Worm (Caenorhabditis elegans): ENCODE measurements around the gene str-228.

str-228 gene

DNA sequence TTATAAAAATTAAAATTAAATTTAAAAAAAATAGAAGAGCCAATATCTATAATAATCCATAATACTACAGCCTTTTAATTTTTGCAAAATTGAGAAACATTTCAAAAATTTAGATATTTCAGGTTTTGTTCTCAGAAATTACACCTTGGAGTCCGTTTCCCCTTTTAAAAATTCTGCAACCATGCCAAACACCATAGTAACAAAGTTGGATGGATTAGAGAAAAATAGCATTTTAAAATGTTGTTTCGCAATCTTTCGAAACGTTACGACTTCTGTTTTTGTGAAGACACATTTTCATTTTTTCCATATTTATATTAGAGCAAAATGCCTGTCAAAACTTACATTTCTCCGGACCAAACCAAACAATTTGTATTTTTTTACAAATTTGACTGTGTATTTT is 15.0 kb downstream of the str-228 start, which contains the start of gene T24A6.7:
TSS of gene T24A6.7 (plus strand) at position 301 of the 400 bp plus-strand sequence.
- TF ChIP-seq nhr-84 (tag; optimal IDR thresholded peaks at IDR 0.05) (no peak), mep-1 (tag; optimal IDR thresholded peaks at IDR 0.05) (no peak), lin-13 (GFP tag; optimal IDR thresholded peaks at IDR 0.05) (no peak), lin-14 (GFP tag; optimal IDR thresholded peaks at IDR 0.05) (no peak), hpl-2 (GFP tag; optimal IDR thresholded peaks at IDR 0.05) (no peak)

ce11 chrV:3526882-3527281 is 16.9 kb downstream of the str-228 start, which contains the start of gene str-260:
Gene str-260, plus strand, starts transcription at chrV:3527182.
- TF ChIP-seq sox-4 (tag; optimal IDR thresholded peaks at IDR 0.05): no peak
- TF ChIP-seq ceh-88 (GFP tag; IDR thresholded peaks at IDR 0.05): no peak
- TF ChIP-seq alr-1 (tag; optimal IDR thresholded peaks at IDR 0.05; ENCODE audit: borderline replicate concordance): no peak
- no peak for TF ChIP-seq C34B4.2 (tag; optimal IDR thresholded peaks at IDR 0.05)
- TF ChIP-seq aly-2 (tag; optimal IDR thresholded peaks at IDR 0.05): no peak
- no peak for TF ChIP-seq fkh-8 (tag; optimal IDR thresholded peaks at IDR 0.05)
- no peak for TF ChIP-seq ama-1 (optimal IDR thresholded peaks at IDR 0.05)
- TF ChIP-seq nhr-11 (tag; optimal IDR thresholded peaks at IDR 0.05): no peak
- no peak for TF ChIP-seq nhr-71 (tag; optimal IDR thresholded peaks at IDR 0.05)
- no peak for TF ChIP-seq vab-15 (tag; optimal IDR thresholded peaks at IDR 0.05)
- TF ChIP-seq pag-3 (tag; optimal IDR thresholded peaks at IDR 0.05; ENCODE audit: borderline replicate concordance, insufficient read depth): no peak
- TF ChIP-seq mep-1 (tag; optimal IDR thresholded peaks at IDR 0.05): no peak
- no peak for TF ChIP-seq mdl-1 (tag; optimal IDR thresholded peaks at IDR 0.05)
- no peak for TF ChIP-seq F16B12.6 (tag; optimal IDR thresholded peaks at IDR 0.05)
- TF ChIP-seq lir-3 (tag; optimal IDR thresholded peaks at IDR 0.05; ENCODE audit: poor library complexity): no peak

DNA sequence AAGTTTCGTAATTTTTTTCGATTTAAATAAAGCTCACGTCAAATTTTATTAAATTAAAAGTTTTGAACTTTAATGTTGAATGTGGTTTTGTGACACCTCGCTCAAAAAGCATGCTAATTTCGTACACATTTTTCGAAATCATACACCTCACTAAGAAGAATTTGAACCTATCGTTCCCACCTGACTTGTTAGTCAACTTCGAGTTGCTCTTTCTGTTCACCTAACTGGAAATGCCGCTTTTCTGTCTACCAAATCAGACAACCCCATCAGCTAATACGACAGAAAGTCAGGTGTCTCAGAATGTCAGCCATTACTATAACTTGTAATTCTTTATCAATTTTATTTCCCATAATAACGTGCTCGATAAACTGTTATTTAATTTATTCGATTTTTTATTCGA is 20.4 kb downstream of the str-228 start, which contains the start of gene srbc-66:
TSS of gene srbc-66 (plus strand) at position 301 of the 400 bp plus-strand sequence.
- TF ChIP-seq fkh-8 (tag; optimal IDR thresholded peaks at IDR 0.05): peak; percentile 35
- TF ChIP-seq pax-3 (tag; optimal IDR thresholded peaks at IDR 0.05): no peak
- no peak for TF ChIP-seq unc-98 (GFP tag; IDR thresholded peaks at IDR 0.05)
- no peak for TF ChIP-seq skn-1 (tag; optimal IDR thresholded peaks at IDR 0.05)

DNA sequence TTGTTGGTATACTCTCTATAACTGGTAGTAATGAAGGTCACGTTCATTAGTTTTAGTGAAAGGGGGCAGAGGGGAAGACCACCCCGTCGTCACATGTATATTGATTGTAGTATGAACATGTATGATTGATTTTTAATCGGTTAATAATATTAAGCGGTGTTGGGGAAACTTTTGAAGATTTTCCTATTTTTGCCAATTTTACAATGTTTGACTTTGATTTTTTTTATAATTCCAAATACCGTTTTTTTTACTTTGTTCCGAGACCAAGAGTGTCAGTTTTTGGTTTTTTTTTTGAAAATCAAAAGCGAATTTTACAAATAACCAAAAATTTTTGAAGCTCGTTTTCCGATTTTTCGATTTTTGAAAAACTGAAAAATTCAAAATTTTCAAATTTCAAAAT is 25.3 kb downstream of the str-228 start, which contains the start of gene nhr-221:
TSS of gene nhr-221 (minus strand) at position 101 of the 400 bp plus-strand sequence.
- TF ChIP-seq pax-3 (tag; optimal IDR thresholded peaks at IDR 0.05) (no peak), elt-3 (tag; optimal IDR thresholded peaks at IDR 0.05) (no peak), unc-130 (tag; optimal IDR thresholded peaks at IDR 0.05) (no peak), efl-1 (optimal IDR thresholded peaks at IDR 0.05) (no peak), efl-1 (GFP tag; optimal IDR thresholded peaks at IDR 0.05 in 1 of 2) (peak in 1 of 2 experiments; percentile 47)

DNA sequence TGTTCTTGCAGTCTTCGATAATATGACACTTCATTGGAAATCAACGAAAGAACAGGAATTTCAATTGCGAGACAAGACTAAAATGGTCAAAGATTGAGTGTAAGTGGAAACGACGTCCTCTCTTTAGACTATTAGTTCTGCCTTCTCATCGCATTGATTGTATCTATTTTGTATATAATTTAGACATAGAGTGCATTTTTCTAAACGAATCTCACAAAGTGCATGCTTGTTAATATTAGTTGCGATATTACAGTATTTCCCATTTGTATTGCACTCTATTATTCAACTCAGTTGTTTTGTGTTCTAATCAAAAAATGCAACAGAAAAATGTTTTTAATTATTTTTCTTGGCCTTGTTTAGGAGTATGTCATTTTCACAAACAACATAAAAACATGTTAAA is 28.3 kb downstream of the str-228 start, which contains the start of gene nhr-93:
TSS of gene nhr-93 (minus strand) at position 101 of the 400 bp plus-strand sequence.
- no peak for TF ChIP-seq unc-130 (tag; optimal IDR thresholded peaks at IDR 0.05)
- TF ChIP-seq nhr-84 (tag; optimal IDR thresholded peaks at IDR 0.05): no peak
- no peak for TF ChIP-seq ama-1 (optimal IDR thresholded peaks at IDR 0.05)
- TF ChIP-seq fkh-8 (tag; optimal IDR thresholded peaks at IDR 0.05): no peak
- no peak for TF ChIP-seq ztf-11 (tag; optimal IDR thresholded peaks at IDR 0.05)
- TF ChIP-seq lin-14 (GFP tag; optimal IDR thresholded peaks at IDR 0.05): no peak
- no peak for TF ChIP-seq dpl-1 (GFP tag; optimal IDR thresholded peaks at IDR 0.05)

ce11 chrV:3541117-3541516 is 31.1 kb downstream of the str-228 start, which contains the start of gene srbc-67:
Gene srbc-67, minus strand, starts transcription at chrV:3541217.
- TF ChIP-seq nhr-90 (tag; optimal IDR thresholded peaks at IDR 0.05; ENCODE audit: poor library complexity) (no peak), xbp-1 (tag; optimal IDR thresholded peaks at IDR 0.05) (no peak), Y116A8C.19 (tag; optimal IDR thresholded peaks at IDR 0.05; ENCODE audit: borderline replicate concordance) (no peak)

Data from whole organism, L1 larva.